Worm (Caenorhabditis elegans): ENCODE data around the gene unc-130.

Gene unc-130

ce11 chrII:11286445-11286844 is 4.7 kb downstream of the unc-130 start:
- TF ChIP-seq nfya-1 (tag; optimal IDR thresholded peaks at IDR 0.05; ENCODE audit: insufficient read depth) = no peak
- TF ChIP-seq egl-27 (tag; optimal IDR thresholded peaks at IDR 0.05) = no peak
- no peak for TF ChIP-seq nhr-28 (tag; optimal IDR thresholded peaks at IDR 0.05)
- TF ChIP-seq pha-4 (tag; optimal IDR thresholded peaks at IDR 0.05) = no peak
- TF ChIP-seq ZK546.5 (tag; optimal IDR thresholded peaks at IDR 0.05) = no peak
- TF ChIP-seq eor-1 (tag; optimal IDR thresholded peaks at IDR 0.05) = no peak
- TF ChIP-seq lsy-12 (tag; optimal IDR thresholded peaks at IDR 0.05) = no peak
- no peak for TF ChIP-seq fkh-10 (GFP tag; optimal IDR thresholded peaks at IDR 0.05)
- TF ChIP-seq ceh-82 (tag; optimal IDR thresholded peaks at IDR 0.05) = no peak
- no peak for TF ChIP-seq elt-2 (tag; optimal IDR thresholded peaks at IDR 0.05)
- TF ChIP-seq unc-39 (tag; optimal IDR thresholded peaks at IDR 0.05) = no peak
- TF ChIP-seq jun-1 (tag; optimal IDR thresholded peaks at IDR 0.05) = no peak
- no peak for TF ChIP-seq ama-1 (optimal IDR thresholded peaks at IDR 0.05)
- TF ChIP-seq skn-1 (tag; optimal IDR thresholded peaks at IDR 0.05) = no peak

DNA sequence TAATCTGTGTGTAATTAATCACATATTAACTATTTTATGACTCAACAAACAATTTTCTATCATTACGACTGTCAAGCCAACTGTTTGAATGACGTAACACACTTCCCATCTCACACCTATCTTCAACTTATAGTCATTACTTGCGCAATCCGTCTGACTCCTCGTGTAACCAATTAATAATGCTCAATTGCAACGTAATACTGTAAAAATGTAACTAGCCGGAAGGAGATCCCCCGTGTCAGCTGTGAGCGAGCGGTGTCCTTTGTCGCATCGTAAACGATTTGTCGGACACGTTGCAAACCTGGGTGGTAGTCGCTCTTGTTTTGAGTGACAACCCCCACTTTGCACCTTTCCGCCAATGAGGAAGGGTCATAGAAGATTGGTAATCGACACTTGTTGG is 6.4 kb downstream of the unc-130 start:
- TF ChIP-seq egl-5 (tag; optimal IDR thresholded peaks at IDR 0.05) (no peak), nhr-77 (tag; optimal IDR thresholded peaks at IDR 0.05) (no peak), nhr-67 (tag; optimal IDR thresholded peaks at IDR 0.05) (no peak), fkh-10 (GFP tag; optimal IDR thresholded peaks at IDR 0.05) (no peak), ceh-9 (tag; optimal IDR thresholded peaks at IDR 0.05) (no peak), tbx-2 (tag; optimal IDR thresholded peaks at IDR 0.05) (no peak), pha-4 (tag; optimal IDR thresholded peaks at IDR 0.05) (no peak), snpc-4 (tag; optimal IDR thresholded peaks at IDR 0.05) (no peak)

- TF ChIP-seq nhr-11 (tag; optimal IDR thresholded peaks at IDR 0.05) (no peak), nhr-12 (tag; optimal IDR thresholded peaks at IDR 0.05) (no peak), ceh-82 (tag; optimal IDR thresholded peaks at IDR 0.05) (no peak), ceh-9 (tag; optimal IDR thresholded peaks at IDR 0.05) (no peak), jun-1 (tag; optimal IDR thresholded peaks at IDR 0.05) (no peak), nhr-28 (tag; optimal IDR thresholded peaks at IDR 0.05) (no peak), mdl-1 (tag; optimal IDR thresholded peaks at IDR 0.05) (no peak), ZK546.5 (tag; optimal IDR thresholded peaks at IDR 0.05) (no peak), nhr-237 (tag; optimal IDR thresholded peaks at IDR 0.05) (no peak), daf-12 (tag; optimal IDR thresholded peaks at IDR 0.05) (no peak), unc-39 (tag; optimal IDR thresholded peaks at IDR 0.05) (no peak), ztf-11 (tag; optimal IDR thresholded peaks at IDR 0.05) (no peak), R02D3.7 (tag; optimal IDR thresholded peaks at IDR 0.05) (no peak), unc-62 (GFP tag; optimal IDR thresholded peaks at IDR 0.05) (no peak), nhr-25 (tag; optimal IDR thresholded peaks at IDR 0.05) (no peak), lsy-12 (tag; optimal IDR thresholded peaks at IDR 0.05) (peak; percentile 67), mml-1 (tag; optimal IDR thresholded peaks at IDR 0.05) (no peak), elt-2 (tag; optimal IDR thresholded peaks at IDR 0.05) (peak; percentile 29), eor-1 (tag; optimal IDR thresholded peaks at IDR 0.05) (no peak), ceh-28 (tag; optimal IDR thresholded peaks at IDR 0.05) (no peak), ztf-4 (tag; optimal IDR thresholded peaks at IDR 0.05) (no peak), sea-2 (GFP tag; optimal IDR thresholded peaks at IDR 0.05) (no peak), nhr-43 (tag; optimal IDR thresholded peaks at IDR 0.05; ENCODE audit: poor library complexity, severe bottlenecking) (peak; percentile 80), elt-1 (tag; optimal IDR thresholded peaks at IDR 0.05) (no peak), ama-1 (optimal IDR thresholded peaks at IDR 0.05) (no peak), ceh-16 (tag; optimal IDR thresholded peaks at IDR 0.05) (no peak), fkh-10 (GFP tag; optimal IDR thresholded peaks at IDR 0.05) (no peak), egl-27 (tag; optimal IDR thresholded peaks at IDR 0.05) (no peak), snpc-4 (tag; optimal IDR thresholded peaks at IDR 0.05) (no peak), nhr-76 (tag; optimal IDR thresholded peaks at IDR 0.05) (no peak), pqm-1 (tag; optimal IDR thresholded peaks at IDR 0.05) (peak; percentile 43), nhr-77 (tag; optimal IDR thresholded peaks at IDR 0.05) (no peak), nfya-1 (tag; optimal IDR thresholded peaks at IDR 0.05; ENCODE audit: insufficient read depth) (peak; percentile 39), fos-1 (tag; optimal IDR thresholded peaks at IDR 0.05) (no peak), lin-15B (tag; optimal IDR thresholded peaks at IDR 0.05) (peak; percentile 36), nhr-23 (tag; optimal IDR thresholded peaks at IDR 0.05) (peak; percentile 70), lin-39 (tag; optimal IDR thresholded peaks at IDR 0.05) (no peak), elt-3 (tag; optimal IDR thresholded peaks at IDR 0.05) (no peak), zag-1 (tag; optimal IDR thresholded peaks at IDR 0.05) (no peak), skn-1 (tag; optimal IDR thresholded peaks at IDR 0.05) (peak; percentile 52), egl-5 (tag; optimal IDR thresholded peaks at IDR 0.05) (no peak), pha-4 (tag; optimal IDR thresholded peaks at IDR 0.05) (peak; percentile 29), aly-2 (tag; optimal IDR thresholded peaks at IDR 0.05) (no peak), nhr-67 (tag; optimal IDR thresholded peaks at IDR 0.05) (no peak), fkh-2 (tag; optimal IDR thresholded peaks at IDR 0.05) (no peak), tbx-2 (tag; optimal IDR thresholded peaks at IDR 0.05) (no peak), hmg-11 (tag; optimal IDR thresholded peaks at IDR 0.05) (no peak)
Observed at ce11 chrII:11290109-11290784, 8.5 kb downstream of the unc-130 start, which contains the start of gene C47G2.3. Gene C47G2.3, minus strand, starts transcription at chrII:11290159.

Data from whole organism, L3 larva.